Worm (Caenorhabditis elegans): Measurements from ENCODE around the gene clhm-1.

clhm-1 gene

DNA sequence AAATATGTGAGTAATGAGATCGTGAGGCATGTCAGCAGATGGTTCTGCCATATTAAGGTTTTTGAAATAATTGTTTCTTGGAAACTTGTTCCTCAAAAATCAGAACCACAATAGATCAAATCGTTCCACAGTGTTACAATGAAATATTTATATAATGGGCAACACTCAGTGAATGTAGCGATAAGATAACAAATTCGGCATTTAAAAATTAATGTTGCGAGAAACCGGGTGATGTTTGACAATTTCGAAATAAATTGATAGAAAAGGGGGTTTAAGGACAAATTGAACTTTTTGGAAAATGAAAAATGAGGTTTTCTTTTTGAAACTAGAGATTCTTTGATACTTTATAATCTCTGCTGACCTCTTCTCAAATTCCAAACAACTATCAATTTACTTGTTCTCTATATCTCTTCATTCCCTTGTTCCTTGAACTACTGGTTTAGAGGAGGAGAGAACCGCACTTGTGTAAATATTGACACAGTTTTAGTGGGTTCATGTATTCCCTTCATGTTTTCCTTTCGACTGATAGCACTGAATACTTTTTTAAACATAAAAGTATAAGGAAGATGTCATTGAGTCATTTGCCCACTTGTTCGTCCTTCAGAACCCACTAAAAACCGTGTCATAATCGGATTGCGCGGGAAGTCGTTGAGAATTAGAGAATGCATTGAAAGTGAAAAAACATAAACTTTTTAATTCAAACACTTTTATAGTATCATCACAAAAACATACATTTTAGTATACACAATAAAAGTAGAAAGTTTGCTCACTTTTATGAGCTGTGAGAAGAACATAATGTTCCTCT is 33.8 kb downstream of the clhm-1 start:
- TF ChIP-seq pha-4 (tag; optimal IDR thresholded peaks at IDR 0.05) (peak; percentile 98), tbx-2 (tag; optimal IDR thresholded peaks at IDR 0.05) (no peak), jun-1 (tag; optimal IDR thresholded peaks at IDR 0.05) (peak; percentile 9), ceh-82 (tag; optimal IDR thresholded peaks at IDR 0.05) (no peak), fkh-2 (tag; optimal IDR thresholded peaks at IDR 0.05) (no peak), nhr-23 (tag; optimal IDR thresholded peaks at IDR 0.05) (peak; percentile 35), eor-1 (tag; optimal IDR thresholded peaks at IDR 0.05) (no peak), nhr-25 (tag; optimal IDR thresholded peaks at IDR 0.05) (peak; percentile 42), elt-2 (tag; optimal IDR thresholded peaks at IDR 0.05) (peak; percentile 67), ZK546.5 (tag; optimal IDR thresholded peaks at IDR 0.05) (no peak)

DNA sequence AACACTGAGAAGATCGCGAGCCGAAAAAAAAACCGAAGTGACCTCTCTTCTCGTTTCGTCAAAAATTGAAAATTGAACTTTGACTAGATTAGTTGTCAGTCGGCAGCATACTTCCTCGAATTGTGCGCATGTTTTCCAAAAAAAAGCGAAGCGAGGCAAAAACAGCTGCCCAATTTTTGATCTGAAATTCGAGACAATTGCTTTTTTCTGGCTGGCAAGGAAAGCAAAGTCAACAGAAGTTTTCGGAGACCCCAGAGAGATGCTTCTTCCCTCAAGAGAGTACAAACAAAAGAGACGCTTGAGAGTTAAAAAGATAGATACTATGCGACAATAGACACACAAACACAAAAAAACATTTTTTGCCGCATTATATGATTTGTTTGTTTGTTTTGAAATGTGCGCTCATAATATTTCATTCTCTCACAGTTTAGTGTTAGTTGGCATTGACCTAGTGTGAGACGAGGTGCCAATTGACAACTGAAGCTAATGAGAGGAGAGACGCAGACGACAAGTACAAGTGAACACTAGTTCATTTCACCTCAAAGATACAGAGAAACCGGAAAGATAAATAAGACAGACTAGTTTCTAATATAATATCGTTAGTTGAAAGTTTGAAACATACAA is 34.7 kb downstream of the clhm-1 start:
- no peak for TF ChIP-seq daf-12 (tag; optimal IDR thresholded peaks at IDR 0.05)
- TF ChIP-seq nhr-237 (tag; optimal IDR thresholded peaks at IDR 0.05) = no peak
- peak; percentile 73 for TF ChIP-seq nhr-25 (tag; optimal IDR thresholded peaks at IDR 0.05)
- TF ChIP-seq egl-27 (tag; optimal IDR thresholded peaks at IDR 0.05) = peak; percentile 95
- peak; percentile 47 for TF ChIP-seq nhr-23 (tag; optimal IDR thresholded peaks at IDR 0.05)
- TF ChIP-seq ama-1 (optimal IDR thresholded peaks at IDR 0.05) = no peak
- no peak for TF ChIP-seq skn-1 (tag; optimal IDR thresholded peaks at IDR 0.05)
- TF ChIP-seq unc-62 (GFP tag; optimal IDR thresholded peaks at IDR 0.05) = peak; percentile 46
- TF ChIP-seq aly-2 (tag; optimal IDR thresholded peaks at IDR 0.05) = no peak
- TF ChIP-seq egl-5 (tag; optimal IDR thresholded peaks at IDR 0.05) = no peak
- no peak for TF ChIP-seq ceh-9 (tag; optimal IDR thresholded peaks at IDR 0.05)
- TF ChIP-seq sea-2 (GFP tag; optimal IDR thresholded peaks at IDR 0.05) = no peak
- no peak for TF ChIP-seq lin-39 (tag; optimal IDR thresholded peaks at IDR 0.05)
- peak; percentile 95 for TF ChIP-seq pha-4 (tag; optimal IDR thresholded peaks at IDR 0.05)
- TF ChIP-seq jun-1 (tag; optimal IDR thresholded peaks at IDR 0.05) = no peak
- TF ChIP-seq fkh-10 (GFP tag; optimal IDR thresholded peaks at IDR 0.05) = no peak
- no peak for TF ChIP-seq snpc-4 (tag; optimal IDR thresholded peaks at IDR 0.05)

DNA sequence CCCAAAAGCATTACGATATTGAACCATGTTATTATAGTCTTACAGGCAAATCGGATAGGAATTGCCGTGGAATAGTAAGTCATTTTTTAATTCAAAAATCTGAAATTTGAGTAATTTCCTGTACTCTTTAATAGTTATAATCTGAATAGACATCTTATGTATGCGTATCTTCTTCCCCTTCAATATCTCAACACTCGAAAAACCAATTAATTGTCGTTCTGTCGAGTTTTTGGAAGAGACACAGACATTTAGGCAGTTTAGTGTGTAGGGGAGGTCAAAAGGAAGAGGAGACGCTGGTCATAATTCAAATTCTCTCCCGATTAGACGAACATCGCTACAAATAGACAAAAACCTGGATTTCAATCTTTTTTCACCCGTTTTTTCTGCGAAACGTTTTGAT is 35.3 kb downstream of the clhm-1 start:
- TF ChIP-seq nhr-12 (tag; optimal IDR thresholded peaks at IDR 0.05) (no peak), elt-1 (tag; optimal IDR thresholded peaks at IDR 0.05) (peak; percentile 74), fkh-2 (tag; optimal IDR thresholded peaks at IDR 0.05) (no peak), elt-2 (tag; optimal IDR thresholded peaks at IDR 0.05) (peak; percentile 23), snpc-4 (tag; optimal IDR thresholded peaks at IDR 0.05) (peak; percentile 10), nfya-1 (tag; optimal IDR thresholded peaks at IDR 0.05; ENCODE audit: insufficient read depth) (peak; percentile 37), lin-39 (tag; optimal IDR thresholded peaks at IDR 0.05) (peak; percentile 35), nhr-11 (tag; optimal IDR thresholded peaks at IDR 0.05) (no peak), unc-62 (GFP tag; optimal IDR thresholded peaks at IDR 0.05) (peak; percentile 72), nhr-25 (tag; optimal IDR thresholded peaks at IDR 0.05) (peak; percentile 84), nhr-43 (tag; optimal IDR thresholded peaks at IDR 0.05; ENCODE audit: poor library complexity, severe bottlenecking) (peak; percentile 39), nhr-23 (tag; optimal IDR thresholded peaks at IDR 0.05) (peak; percentile 78), egl-5 (tag; optimal IDR thresholded peaks at IDR 0.05) (peak; percentile 85)

DNA sequence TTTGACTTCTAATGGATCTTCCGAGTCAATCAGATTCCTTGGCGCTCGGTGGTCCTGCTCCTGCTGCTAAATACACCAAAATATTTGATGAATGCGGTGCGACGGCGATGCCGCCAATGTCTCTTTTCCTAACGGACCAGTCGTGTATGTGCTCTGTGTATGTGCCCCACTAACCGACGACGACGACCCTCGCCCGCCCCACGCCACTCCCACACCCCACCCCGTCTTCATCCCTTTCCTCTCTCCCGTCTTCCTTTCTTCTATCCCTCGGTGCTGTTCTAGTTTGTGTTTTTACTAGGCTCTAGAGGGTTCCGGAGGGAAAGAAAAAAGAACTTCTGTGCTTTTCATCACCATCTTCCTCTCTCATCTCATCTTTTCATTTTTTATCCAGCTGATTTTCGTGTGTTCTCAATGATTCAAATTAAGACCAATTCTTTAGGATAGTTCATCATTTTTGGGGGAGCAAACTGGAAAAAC is 36.2 kb downstream of the clhm-1 start, which contains the start of gene egl-27:
TSS of gene egl-27 (plus strand) at position 427 of the 477 bp plus-strand sequence.
- peak; percentile 57 for TF ChIP-seq lin-39 (tag; optimal IDR thresholded peaks at IDR 0.05)
- peak; percentile 19 for TF ChIP-seq nfya-1 (tag; optimal IDR thresholded peaks at IDR 0.05; ENCODE audit: insufficient read depth)
- no peak for TF ChIP-seq zag-1 (tag; optimal IDR thresholded peaks at IDR 0.05)
- no peak for TF ChIP-seq lsy-12 (tag; optimal IDR thresholded peaks at IDR 0.05)
- no peak for TF ChIP-seq sea-2 (GFP tag; optimal IDR thresholded peaks at IDR 0.05)
- no peak for TF ChIP-seq ceh-9 (tag; optimal IDR thresholded peaks at IDR 0.05)
- TF ChIP-seq ama-1 (optimal IDR thresholded peaks at IDR 0.05) = no peak
- no peak for TF ChIP-seq ZK546.5 (tag; optimal IDR thresholded peaks at IDR 0.05)
- no peak for TF ChIP-seq R02D3.7 (tag; optimal IDR thresholded peaks at IDR 0.05)
- no peak for TF ChIP-seq nhr-12 (tag; optimal IDR thresholded peaks at IDR 0.05)
- TF ChIP-seq fkh-10 (GFP tag; optimal IDR thresholded peaks at IDR 0.05) = no peak
- no peak for TF ChIP-seq aly-2 (tag; optimal IDR thresholded peaks at IDR 0.05)
- TF ChIP-seq daf-12 (tag; optimal IDR thresholded peaks at IDR 0.05) = no peak
- TF ChIP-seq nhr-11 (tag; optimal IDR thresholded peaks at IDR 0.05) = no peak
- TF ChIP-seq fkh-2 (tag; optimal IDR thresholded peaks at IDR 0.05) = no peak

Measured in whole organism, L3 larva.